Worm (Caenorhabditis elegans): Measurements from ENCODE around the gene W07G4.8.

ce11 chrV:13036466-13036865 is 12.9 kb downstream of the W07G4.8 start, which contains the start of gene W07G4.2:
- TF ChIP-seq elt-1 (tag; optimal IDR thresholded peaks at IDR 0.05; ENCODE audit: borderline replicate concordance, insufficient read depth) (no peak), nhr-76 (tag; optimal IDR thresholded peaks at IDR 0.05) (no peak), sem-2 (GFP tag; optimal IDR thresholded peaks at IDR 0.05) (no peak)

Data from whole organism, mixed stage, embryonic.